Fruit fly (Drosophila melanogaster) whole organism, embryonic: ENCODE data around the gene CG7227.
A peak's percentile ranks its signal among the peaks of the same experiment; 100 is the strongest.

Experiments used
- Atf6 ChIP-seq: fragments of 200-800 bp; sonication (Bioruptor generic); IDR thresholded peaks from 2 replicates; pipeline ENCODE4 v1.3.6; 2022; ENCODE audit warnings: missing biosample characterization, missing genetic modification characterization
- CG10565 ChIP-seq: fragments of 200-800 bp; sonication (Bioruptor generic); optimal IDR thresholded peaks from 3 replicates; lab custom pipeline; 2016; ENCODE audit warnings: missing biosample characterization, mild to moderate bottlenecking, missing genetic modification characterization
- CG10654 ChIP-seq: fragments of 200-800 bp; sonication (Bioruptor generic); optimal IDR thresholded peaks from 2 replicates; lab custom pipeline; 2016; ENCODE audit warnings: missing biosample characterization, missing genetic modification characterization
- CG11504 ChIP-seq: fragments of 200-800 bp; sonication (Bioruptor generic); optimal IDR thresholded peaks from 3 replicates; lab custom pipeline; 2019; ENCODE audit warnings: missing biosample characterization, mild to moderate bottlenecking, missing genetic modification characterization, moderate library complexity
- CG12236 ChIP-seq: fragments of 200-800 bp; sonication (Bioruptor generic); optimal IDR thresholded peaks from 2 replicates; lab custom pipeline; 2016; ENCODE audit warnings: missing biosample characterization, missing genetic modification characterization
- CG13424 ChIP-seq: fragments of 200-800 bp; sonication (Bioruptor generic); optimal IDR thresholded peaks from 2 replicates; lab custom pipeline; 2019; ENCODE audit warnings: missing biosample characterization, mild to moderate bottlenecking, missing genetic modification characterization, moderate library complexity
- CG13775 ChIP-seq: fragments of 200-800 bp; sonication (Bioruptor generic); optimal IDR thresholded peaks from 3 replicates; lab custom pipeline; 2017; ENCODE audit warnings: missing biosample characterization, mild to moderate bottlenecking, missing genetic modification characterization
- CG1603 ChIP-seq: fragments of 200-800 bp; sonication (Bioruptor generic); optimal IDR thresholded peaks from 2 replicates; lab custom pipeline; 2019; ENCODE audit warnings: missing biosample characterization, mild to moderate bottlenecking, missing genetic modification characterization, moderate library complexity
- CG17328 ChIP-seq: fragments of 200-800 bp; sonication (Bioruptor generic); IDR thresholded peaks from 2 replicates; pipeline ENCODE4 v1.3.6; 2022; ENCODE audit warnings: missing biosample characterization, missing genetic modification characterization
- CG17568 ChIP-seq: fragments of 200-800 bp; sonication (Bioruptor generic); optimal IDR thresholded peaks from 2 replicates; lab custom pipeline; 2018; ENCODE audit warnings: missing biosample characterization, mild to moderate bottlenecking, missing genetic modification characterization, moderate library complexity
- CG1832 ChIP-seq: fragments of 200-800 bp; sonication (Bioruptor generic); optimal IDR thresholded peaks from 2 replicates; lab custom pipeline; 2017; ENCODE audit warnings: missing biosample characterization, mild to moderate bottlenecking, missing genetic modification characterization, inconsistent platforms
- CG32772 ChIP-seq: fragments of 200-800 bp; sonication (Bioruptor generic); IDR thresholded peaks from 2 replicates; pipeline ENCODE4 v1.3.6; 2022; ENCODE audit warnings: missing biosample characterization, missing genetic modification characterization
- CG7987 ChIP-seq: fragments of 200-800 bp; sonication (Bioruptor generic); optimal IDR thresholded peaks from 2 replicates; lab custom pipeline; 2018; ENCODE audit warnings: missing biosample characterization, mild to moderate bottlenecking, missing genetic modification characterization, moderate library complexity
- CG8281 ChIP-seq: fragments of 200-800 bp; sonication (Bioruptor generic); optimal IDR thresholded peaks from 2 replicates; lab custom pipeline; 2018; ENCODE audit warnings: missing biosample characterization, mild to moderate bottlenecking, missing genetic modification characterization, moderate library complexity
- CG9727 ChIP-seq: fragments of 200-800 bp; sonication (Bioruptor generic); optimal IDR thresholded peaks from 3 replicates; lab custom pipeline; 2017; ENCODE audit warnings: missing biosample characterization, mild to moderate bottlenecking, missing genetic modification characterization
- D ChIP-seq, 2 experiments: fragments of 200-800 bp in 1 of 2; fragments of >200 bp in 1 of 2; sonication (Bioruptor generic) in 1 of 2; optimal IDR thresholded peaks; 2 replicates in 1 of 2; 3 replicates in 1 of 2; lab custom pipeline; 2017; ENCODE audit warnings: mild to moderate bottlenecking in 1 of 2, missing biosample characterization in 1 of 2, missing genetic modification characterization in 1 of 2, missing genetic modification reagents in 1 of 2
- D19B ChIP-seq: fragments of 200-800 bp; sonication (Bioruptor generic); optimal IDR thresholded peaks from 2 replicates; lab custom pipeline; 2017; ENCODE audit warnings: missing biosample characterization, mild to moderate bottlenecking, missing genetic modification characterization
- Dad ChIP-seq: fragments of 200-800 bp; sonication (Bioruptor generic); optimal IDR thresholded peaks from 3 replicates; lab custom pipeline; 2016; ENCODE audit warnings: missing biosample characterization, missing genetic modification characterization
- Dref ChIP-seq: fragments of 200-800 bp; sonication (Bioruptor generic); IDR thresholded peaks from 2 replicates; pipeline ENCODE4 v1.3.6; 2022; ENCODE audit warnings: missing biosample characterization, missing genetic modification characterization
- Fer3 ChIP-seq: fragments of 200-800 bp; sonication (Bioruptor generic); optimal IDR thresholded peaks from 2 replicates; lab custom pipeline; 2018; ENCODE audit warnings: missing biosample characterization, mild to moderate bottlenecking, missing genetic modification characterization, moderate library complexity
- H2.0 ChIP-seq: fragments of 200-800 bp; sonication (Bioruptor generic); IDR thresholded peaks from 2 replicates; pipeline ENCODE4 v1.3.6; 2022; ENCODE audit warnings: missing biosample characterization, missing genetic modification characterization
- HLH3B ChIP-seq: fragments of 200-800 bp; sonication (Bioruptor generic); IDR thresholded peaks from 2 replicates; pipeline ENCODE4 v1.3.6; 2022; ENCODE audit warnings: missing biosample characterization, missing genetic modification characterization
- Hand ChIP-seq: fragments of 200-800 bp; sonication (Bioruptor generic); optimal IDR thresholded peaks from 2 replicates; lab custom pipeline; 2017; ENCODE audit warnings: mild to moderate bottlenecking, missing biosample characterization, missing genetic modification reagents, missing genetic modification characterization
- HmgD ChIP-seq: fragments of 200-800 bp; sonication (Bioruptor generic); optimal IDR thresholded peaks from 3 replicates; lab custom pipeline; 2016; ENCODE audit warnings: missing biosample characterization, missing genetic modification characterization
- Lhr ChIP-seq: fragments of 200-800 bp; sonication (Bioruptor generic); optimal IDR thresholded peaks from 3 replicates; lab custom pipeline; 2017; ENCODE audit warnings: mild to moderate bottlenecking, missing biosample characterization, missing genetic modification reagents, missing genetic modification characterization
- Meics ChIP-seq: fragments of 200-800 bp; sonication (Bioruptor generic); optimal IDR thresholded peaks from 2 replicates; lab custom pipeline; 2017; ENCODE audit warnings: missing biosample characterization, mild to moderate bottlenecking, missing genetic modification characterization
- Nf-YC ChIP-seq: fragments of 200-800 bp; optimal IDR thresholded peaks from 3 replicates; lab custom pipeline; 2019; ENCODE audit warnings: missing biosample characterization, mild to moderate bottlenecking, missing genetic modification characterization, moderate library complexity
- Ravus ChIP-seq: fragments of 200-800 bp; sonication (Bioruptor generic); IDR thresholded peaks from 2 replicates; pipeline ENCODE4 v1.3.6; 2022; ENCODE audit warnings: missing biosample characterization, missing genetic modification characterization
- Sin3A ChIP-seq: fragments of >200 bp; optimal IDR thresholded peaks from 2 replicates; lab custom pipeline; 2018
- Sry-β ChIP-seq: fragments of 200-800 bp; sonication (Bioruptor generic); optimal IDR thresholded peaks from 2 replicates; lab custom pipeline; 2018; ENCODE audit warnings: missing biosample characterization, mild to moderate bottlenecking, missing genetic modification characterization, moderate library complexity
- ab ChIP-seq: fragments of 200-800 bp; sonication (Bioruptor generic); optimal IDR thresholded peaks from 2 replicates; lab custom pipeline; 2016; ENCODE audit warnings: missing biosample characterization, missing genetic modification characterization
- ase ChIP-seq: fragments of 200-800 bp; sonication (Bioruptor generic); IDR thresholded peaks from 3 replicates; pipeline ENCODE4 v1.3.6; 2022; ENCODE audit warnings: missing biosample characterization, missing genetic modification characterization
- az2 ChIP-seq: fragments of 200-800 bp; sonication (Bioruptor generic); optimal IDR thresholded peaks from 3 replicates; lab custom pipeline; 2016; ENCODE audit warnings: missing biosample characterization, missing genetic modification characterization
- caup ChIP-seq: fragments of 200-800 bp; sonication (Bioruptor generic); optimal IDR thresholded peaks from 3 replicates; lab custom pipeline; 2017; ENCODE audit warnings: missing biosample characterization, mild to moderate bottlenecking, missing genetic modification characterization, moderate library complexity; ENCODE audit not compliant: severe bottlenecking
- corto ChIP-seq: fragments of 200-800 bp; sonication (Bioruptor generic); optimal IDR thresholded peaks from 2 replicates; lab custom pipeline; 2016; ENCODE audit warnings: missing biosample characterization, mild to moderate bottlenecking, missing genetic modification characterization, moderate library complexity
- crc ChIP-seq: fragments of 200-800 bp; sonication (Bioruptor generic); optimal IDR thresholded peaks from 2 replicates; lab custom pipeline; 2016; ENCODE audit warnings: missing biosample characterization, missing genetic modification characterization
- crp ChIP-seq, 2 experiments: fragments of 200-800 bp; sonication (Bioruptor generic); optimal IDR thresholded peaks; 2 replicates in 1 of 2; 3 replicates in 1 of 2; lab custom pipeline; 2017; ENCODE audit warnings: missing biosample characterization in 2 of 2, missing genetic modification characterization in 2 of 2, mild to moderate bottlenecking in 1 of 2, moderate library complexity in 1 of 2
- dmrt99B ChIP-seq: fragments of 200-800 bp; sonication (Bioruptor generic); optimal IDR thresholded peaks from 2 replicates; lab custom pipeline; 2018; ENCODE audit warnings: missing biosample characterization, mild to moderate bottlenecking, missing genetic modification characterization, moderate library complexity
- fd96Cb ChIP-seq: fragments of 200-800 bp; sonication (Bioruptor generic); optimal IDR thresholded peaks from 2 replicates; lab custom pipeline; 2018; ENCODE audit warnings: missing biosample characterization, mild to moderate bottlenecking, missing genetic modification characterization, moderate library complexity
- gcm ChIP-seq: fragments of 200-800 bp; sonication (Bioruptor generic); optimal IDR thresholded peaks from 2 replicates; lab custom pipeline; 2019; ENCODE audit warnings: missing biosample characterization, mild to moderate bottlenecking, missing genetic modification characterization, moderate library complexity
- lov ChIP-seq, 2 experiments: fragments of 200-800 bp in 1 of 2; fragments of >200 bp in 1 of 2; sonication (Bioruptor generic) in 1 of 2; IDR thresholded peaks in 1 of 2; optimal IDR thresholded peaks in 1 of 2; 2 replicates in 1 of 2; 3 replicates in 1 of 2; pipeline versions ENCODE4 v1.3.6 to Lab custom; 2017 to 2022; ENCODE audit warnings: missing biosample characterization in 1 of 2, missing genetic modification characterization in 1 of 2
- oc ChIP-seq: fragments of 200-800 bp; sonication (Bioruptor generic); optimal IDR thresholded peaks from 2 replicates; lab custom pipeline; 2018; ENCODE audit warnings: missing biosample characterization, mild to moderate bottlenecking, missing genetic modification characterization, moderate library complexity
- odd ChIP-seq: fragments of 200-800 bp; sonication (Bioruptor generic); optimal IDR thresholded peaks from 2 replicates; lab custom pipeline; 2017; ENCODE audit warnings: missing biosample characterization, mild to moderate bottlenecking, missing genetic modification characterization
- peb ChIP-seq: fragments of 200-800 bp; sonication (Bioruptor generic); IDR thresholded peaks from 2 replicates; pipeline ENCODE4 v1.3.6; 2022; ENCODE audit warnings: missing biosample characterization, missing genetic modification characterization
- pho ChIP-seq: fragments of 200-800 bp; sonication (Bioruptor generic); optimal IDR thresholded peaks from 2 replicates; lab custom pipeline; 2016; ENCODE audit warnings: missing biosample characterization, missing genetic modification characterization
- sens-2 ChIP-seq: fragments of 200-800 bp; sonication (Bioruptor generic); IDR thresholded peaks from 2 replicates; pipeline ENCODE4 v1.3.6; 2022; ENCODE audit warnings: missing biosample characterization, missing genetic modification characterization
- sob ChIP-seq: fragments of 200-800 bp; sonication (Bioruptor generic); IDR thresholded peaks from 2 replicates; pipeline ENCODE4 v1.3.6; 2022; ENCODE audit warnings: missing biosample characterization, missing genetic modification characterization
- ssp ChIP-seq: fragments of 200-800 bp; sonication (Bioruptor generic); IDR thresholded peaks from 2 replicates; pipeline ENCODE4 v1.3.6; 2022; ENCODE audit warnings: missing biosample characterization, missing genetic modification characterization
- wor ChIP-seq: fragments of 200-800 bp; sonication (Bioruptor generic); IDR thresholded peaks from 2 replicates; pipeline ENCODE4 v1.3.6; 2022; ENCODE audit warnings: missing biosample characterization, missing genetic modification characterization
- yki ChIP-seq: fragments of >200 bp; optimal IDR thresholded peaks from 3 replicates; lab custom pipeline; 2018

CG7227 gene

DNA sequence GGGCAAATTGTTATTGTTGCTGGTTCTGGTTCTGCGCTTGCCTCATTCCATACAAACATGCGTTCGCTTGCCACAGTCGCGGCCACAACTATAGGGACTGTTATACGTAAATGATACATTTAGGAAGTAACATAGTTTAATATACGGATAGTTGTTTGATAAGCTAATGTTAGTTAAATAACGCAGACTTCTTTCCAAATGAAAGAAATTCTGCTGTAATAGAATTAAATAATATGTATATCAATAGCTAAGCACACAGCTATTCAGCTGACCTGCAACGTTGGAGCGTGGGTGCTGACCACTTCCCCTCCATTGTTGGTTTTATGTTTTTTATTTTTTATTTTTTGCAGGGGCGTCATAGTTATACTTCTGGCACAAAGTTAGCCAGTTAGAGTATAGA is 36.8 kb upstream of the CG7227 start (continued):
- no peak for TF ChIP-seq CG8281 (tag; lab: Kevin White, UChicago)
- TF ChIP-seq HLH3B (GFP tag; lab: Robert Waterston, UW) = peak; percentile 73
- TF ChIP-seq Hand = peak; percentile 38
- TF ChIP-seq CG13424 = peak; percentile 56
- TF ChIP-seq caup (GFP tag; lab: Kevin White, UChicago) = peak; percentile 53
- no peak for TF ChIP-seq crp (GFP tag; optimal IDR thresholded peaks at IDR 0.05; lab: Kevin White, UChicago)
- TF ChIP-seq Sin3A (lab: Kevin White, UChicago) = no peak
- TF ChIP-seq CG7987 (GFP tag; lab: Kevin White, UChicago) = peak; percentile 6
- no peak for TF ChIP-seq Sry-β
- TF ChIP-seq sob = peak; percentile 27; the same call in 1 of the 2 replicates
- peak; percentile 61 for TF ChIP-seq gcm (GFP tag; lab: Kevin White, UChicago)
- TF ChIP-seq CG17568 = peak; percentile 43
- peak; percentile 32 for TF ChIP-seq Nf-YC (tag; lab: Kevin White, UChicago)
- TF ChIP-seq D19B (GFP tag; lab: Kevin White, UChicago) = peak; percentile 34
- TF ChIP-seq ase (GFP tag; lab: Robert Waterston, UW) = peak; percentile 26; the same call in 1 of the 3 replicates
- TF ChIP-seq Dad (GFP tag; lab: Kevin White, UChicago) = no peak
- TF ChIP-seq yki (lab: Kevin White, UChicago) = no peak
- peak; percentile 71 for TF ChIP-seq CG1603
- peak; percentile 7 for TF ChIP-seq CG10654 (GFP tag; lab: Kevin White, UChicago)
- TF ChIP-seq az2 (GFP tag; lab: Kevin White, UChicago) = peak; percentile 51
- TF ChIP-seq ssp (GFP tag; lab: Robert Waterston, UW) = peak; percentile 31; the same call in 1 of the 2 replicates
- no peak for TF ChIP-seq crc
- TF ChIP-seq peb (GFP tag; lab: Robert Waterston, UW) = 0 out of 2 replicates have a peak, but pooled peaks have one; percentile 17
- no peak for TF ChIP-seq ab (GFP tag; lab: Kevin White, UChicago)
- no peak; the same call in 1 of the 2 replicates for TF ChIP-seq wor (GFP tag; lab: Robert Waterston, UW)
- TF ChIP-seq dmrt99B = peak; percentile 72
- peak; percentile 65 for TF ChIP-seq Atf6 (GFP tag; lab: Robert Waterston, UW)
- TF ChIP-seq Ravus = no peak; the same call in 1 of the 2 replicates
- TF ChIP-seq CG17328 (GFP tag; lab: Robert Waterston, UW) = peak; percentile 61
- TF ChIP-seq CG32772 (GFP tag; lab: Robert Waterston, UW) = peak; percentile 52; the same call in 1 of the 2 replicates
- no peak for TF ChIP-seq Dref (GFP tag; lab: Robert Waterston, UW)
- no peak for TF ChIP-seq oc (tag; lab: Kevin White, UChicago)
- TF ChIP-seq odd (GFP tag; lab: Kevin White, UChicago) = peak; percentile 4
- TF ChIP-seq H2.0 (GFP tag; lab: Robert Waterston, UW) = peak; percentile 55; the same call in 1 of the 2 replicates
- TF ChIP-seq HmgD (GFP tag; lab: Kevin White, UChicago) = no peak
- TF ChIP-seq sens-2 = no peak
- no peak for TF ChIP-seq CG12236
- no peak for TF ChIP-seq lov (optimal IDR thresholded peaks at IDR 0.05; lab: Kevin White, UChicago)
- 0 out of 3 replicates have a peak, but pooled peaks have one; percentile 39 for TF ChIP-seq lov (GFP tag; IDR thresholded peaks at IDR 0.05; lab: Robert Waterston, UW)
- TF ChIP-seq CG11504 (tag; lab: Kevin White, UChicago) = peak; percentile 79
- TF ChIP-seq Meics = peak; percentile 53
- peak; percentile 17 for TF ChIP-seq CG9727 (GFP tag; lab: Kevin White, UChicago)
- peak; percentile 41 for TF ChIP-seq pho (GFP tag; lab: Kevin White, UChicago)
- no peak for TF ChIP-seq Lhr (GFP tag; lab: Kevin White, UChicago)
- TF ChIP-seq corto (GFP tag; lab: Kevin White, UChicago) = no peak
- peak; percentile 50 for TF ChIP-seq fd96Cb (tag; lab: Kevin White, UChicago)
- no peak for TF ChIP-seq CG10565 (GFP tag; lab: Kevin White, UChicago)
- TF ChIP-seq Fer3 (tag; lab: Kevin White, UChicago) = peak; percentile 62
- no peak for TF ChIP-seq CG1832 (GFP tag; lab: Kevin White, UChicago)
- TF ChIP-seq D (optimal IDR thresholded peaks at IDR 0.05; lab: Kevin White, UChicago) = no peak
- TF ChIP-seq D (GFP tag; optimal IDR thresholded peaks at IDR 0.05; lab: Kevin White, UChicago) = peak; percentile 25
- TF ChIP-seq CG13775 (GFP tag; lab: Kevin White, UChicago) = peak; percentile 4
